Worm (Caenorhabditis elegans) whole organism, mixed stage, embryonic: ENCODE data around the gene nsy-7.

Experiments
- blmp-1 ChIP-seq: fragments of 150-350 bp; optimal IDR thresholded peaks from 2 replicates; lab custom pipeline; 2014; ENCODE audit warnings: missing biosample characterization, missing genetic modification characterization
- elt-3 ChIP-seq: fragments of 150-350 bp; optimal IDR thresholded peaks from 2 replicates; lab custom pipeline; 2014; ENCODE audit warnings: missing biosample characterization, missing genetic modification characterization
- lsy-2 ChIP-seq: fragments of 150-350 bp; optimal IDR thresholded peaks from 2 replicates; lab custom pipeline; 2014; ENCODE audit warnings: missing biosample characterization, missing genetic modification characterization
- nhr-76 ChIP-seq: sonication (generic microtip); optimal IDR thresholded peaks from 2 replicates; lab custom pipeline; 2017; ENCODE audit warnings: missing biosample characterization, missing genetic modification characterization
- snpc-4 ChIP-seq: fragments of 150-350 bp; optimal IDR thresholded peaks from 2 replicates; lab custom pipeline; 2014; ENCODE audit warnings: missing biosample characterization, missing genetic modification characterization
- unc-39 ChIP-seq: fragments of 150-350 bp; optimal IDR thresholded peaks from 2 replicates; lab custom pipeline; 2014; ENCODE audit warnings: missing biosample characterization, missing genetic modification characterization
- unc-62 ChIP-seq: fragments of 150-350 bp; optimal IDR thresholded peaks from 2 replicates; lab custom pipeline; 2014; ENCODE audit warnings: missing biosample characterization, missing genetic modification reagents, missing genetic modification characterization
- ztf-11 ChIP-seq: fragments of 150-350 bp; optimal IDR thresholded peaks from 2 replicates; lab custom pipeline; 2014; ENCODE audit warnings: missing biosample characterization, missing genetic modification characterization

DNA sequence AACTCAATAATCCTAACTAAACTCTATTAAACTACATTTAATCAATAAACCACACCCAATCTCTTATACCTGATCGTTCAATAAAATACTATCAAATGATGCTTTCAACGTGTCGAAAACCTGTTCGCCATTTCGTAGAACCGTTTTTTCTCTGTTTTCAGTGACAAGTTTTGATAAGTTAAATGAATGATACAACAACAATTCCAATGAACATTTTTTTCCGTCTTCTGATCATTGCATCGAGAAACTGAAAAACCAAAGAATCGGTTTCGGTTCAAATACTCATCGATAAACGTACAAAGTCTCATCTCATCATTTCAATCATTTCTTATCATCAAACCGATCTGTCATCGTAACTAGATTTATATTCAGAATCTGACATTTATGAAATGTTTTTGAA lies 16.7 kb upstream of the nsy-7 start:
- TF ChIP-seq blmp-1 (tag; lab: Kevin White, UChicago): no peak
- no peak for TF ChIP-seq elt-3 (tag; lab: Kevin White, UChicago)
- no peak for TF ChIP-seq nhr-76 (tag; lab: Kevin White, UChicago)
- TF ChIP-seq ztf-11 (tag; lab: Kevin White, UChicago): no peak
- TF ChIP-seq lsy-2: no peak
- TF ChIP-seq unc-39: no peak
- no peak for TF ChIP-seq snpc-4 (tag; lab: Kevin White, UChicago)
- TF ChIP-seq unc-62: no peak
